Worm (Caenorhabditis elegans) whole organism, mixed stage, embryonic: ENCODE results near the gene F36H5.9.
"Not testable (repeated sequence)": the region's sequence is repeated elsewhere in the genome, so short reads cannot be mapped to it uniquely, and the experiment has no call there.

Experiments
- M03D4.4 ChIP-seq: sonication (generic microtip); optimal IDR thresholded peaks from 2 replicates; lab custom pipeline; 2017; ENCODE audit warnings: mild to moderate bottlenecking, missing genetic modification characterization, missing compliant biosample characterization
- ces-1 ChIP-seq: fragments of 150-350 bp; optimal IDR thresholded peaks from 2 replicates; lab custom pipeline; 2014; ENCODE audit warnings: missing biosample characterization, missing genetic modification reagents, missing genetic modification characterization
- flh-1 ChIP-seq: fragments of 200-800 bp; sonication (Bioruptor generic); optimal IDR thresholded peaks from 2 replicates; lab custom pipeline; 2018; ENCODE audit warnings: mild to moderate bottlenecking, missing genetic modification characterization, moderate library complexity, missing compliant biosample characterization
- ham-2 ChIP-seq: fragments of 200-800 bp; sonication (Bioruptor generic); optimal IDR thresholded peaks from 2 replicates; lab custom pipeline; 2018; ENCODE audit warnings: mild to moderate bottlenecking, missing genetic modification characterization, missing compliant biosample characterization
- mep-1 ChIP-seq: fragments of 150-350 bp; optimal IDR thresholded peaks from 2 replicates; lab custom pipeline; 2017; ENCODE audit warnings: missing biosample characterization, missing genetic modification reagents, missing genetic modification characterization, inconsistent platforms
- nhr-12 ChIP-seq: fragments of 150-350 bp; optimal IDR thresholded peaks from 2 replicates; lab custom pipeline; 2014; ENCODE audit warnings: missing biosample characterization, missing genetic modification characterization
- pha-4 ChIP-seq: fragments of 150-350 bp; optimal IDR thresholded peaks from 2 replicates; lab custom pipeline; 2018; ENCODE audit warnings: missing biosample characterization, missing genetic modification reagents, missing genetic modification characterization
- unc-39 ChIP-seq: fragments of 150-350 bp; optimal IDR thresholded peaks from 2 replicates; lab custom pipeline; 2014; ENCODE audit warnings: missing biosample characterization, missing genetic modification characterization
- unc-62 ChIP-seq: fragments of 150-350 bp; optimal IDR thresholded peaks from 2 replicates; lab custom pipeline; 2014; ENCODE audit warnings: missing biosample characterization, missing genetic modification reagents, missing genetic modification characterization
- ztf-11 ChIP-seq: fragments of 150-350 bp; optimal IDR thresholded peaks from 2 replicates; lab custom pipeline; 2014; ENCODE audit warnings: missing biosample characterization, missing genetic modification characterization

ce11 chrII:1771347-1771746 lies 18.5 kb upstream of the F36H5.9 start, which contains the start of gene math-26:
- TF ChIP-seq mep-1 (tag; lab: Kevin White, UChicago); ztf-11 (tag; lab: Kevin White, UChicago); ham-2 (GFP tag; lab: Kevin White, UChicago); M03D4.4; pha-4 (tag; lab: Kevin White, UChicago); unc-62 (GFP tag; lab: Kevin White, UChicago); ces-1 (GFP tag; lab: Kevin White, UChicago); unc-39 (tag; lab: Kevin White, UChicago); flh-1 (GFP tag; lab: Kevin White, UChicago); nhr-12 (tag; lab: Kevin White, UChicago): not testable (repeated sequence)
